Worm (Caenorhabditis elegans) whole organism, early embryonic: ENCODE results near the gene zmp-2.

Experiments used
- B0310.2 ChIP-seq: sonication (generic microtip); optimal IDR thresholded peaks from 2 replicates; lab custom pipeline; 2016; ENCODE audit warnings: mild to moderate bottlenecking, missing genetic modification characterization, missing compliant biosample characterization
- F13C5.2 ChIP-seq: sonication (generic microtip); optimal IDR thresholded peaks from 2 replicates; lab custom pipeline; 2017; ENCODE audit warnings: mild to moderate bottlenecking, missing genetic modification characterization, inconsistent platforms, missing compliant biosample characterization
- ama-1 ChIP-seq: fragments of 150-350 bp; optimal IDR thresholded peaks from 2 replicates; lab custom pipeline; 2014
- ceh-13 ChIP-seq: fragments of 200-800 bp; sonication (Bioruptor generic); optimal IDR thresholded peaks from 2 replicates; lab custom pipeline; 2018; ENCODE audit warnings: mild to moderate bottlenecking, missing genetic modification characterization, missing compliant biosample characterization
- hmbx-1 ChIP-seq: sonication (generic microtip); optimal IDR thresholded peaks from 2 replicates; lab custom pipeline; 2016; ENCODE audit warnings: mild to moderate bottlenecking, missing genetic modification characterization, missing compliant biosample characterization
- hnd-1 ChIP-seq: sonication (generic microtip); optimal IDR thresholded peaks from 2 replicates; lab custom pipeline; 2016; ENCODE audit warnings: missing genetic modification characterization, missing compliant biosample characterization
- sea-1 ChIP-seq: fragments of 200-800 bp; sonication (Bioruptor generic); conservative IDR thresholded peaks from 2 replicates; pipeline ENCODE4 v1.3.6; 2022; ENCODE audit warnings: missing genetic modification characterization, missing compliant biosample characterization
- tbx-11 ChIP-seq: fragments of 200-800 bp; sonication (Bioruptor generic); IDR thresholded peaks from 2 replicates; pipeline ENCODE4 v1.3.6; 2022; ENCODE audit warnings: missing genetic modification characterization, missing compliant biosample characterization
- tra-4 ChIP-seq: sonication (generic microtip); optimal IDR thresholded peaks from 2 replicates; lab custom pipeline; 2017; ENCODE audit warnings: missing genetic modification characterization, missing compliant biosample characterization

DNA sequence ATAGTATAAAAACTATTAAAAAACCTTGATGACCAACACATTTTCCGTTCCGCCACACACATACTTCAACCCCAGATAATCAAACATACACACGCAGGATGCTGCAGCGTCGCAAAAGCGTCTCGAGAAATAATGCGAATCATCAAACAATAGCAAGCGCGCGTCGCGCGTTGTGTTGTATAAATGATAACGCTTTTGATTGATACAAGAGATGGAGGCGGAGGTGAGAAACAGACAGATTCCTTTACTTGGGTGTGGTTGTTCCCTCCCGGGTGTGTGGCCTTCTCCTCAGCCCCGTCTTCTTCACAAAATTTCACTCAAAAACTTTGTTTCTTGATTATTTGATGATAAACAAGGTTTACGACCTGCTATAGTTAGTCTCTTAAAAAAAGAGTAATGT lies 39.9 kb downstream of the zmp-2 start:
- TF ChIP-seq hnd-1 (tag; lab: Kevin White, UChicago): no peak
- no peak for TF ChIP-seq ama-1 (lab: Kevin White, UChicago)
- no peak for TF ChIP-seq tra-4
- TF ChIP-seq F13C5.2 (tag; lab: Kevin White, UChicago): no peak
- no peak for TF ChIP-seq tbx-11
- TF ChIP-seq B0310.2 (tag; lab: Kevin White, UChicago): no peak
- TF ChIP-seq sea-1: no peak
- TF ChIP-seq hmbx-1 (tag; lab: Kevin White, UChicago): no peak
- no peak for TF ChIP-seq ceh-13 (GFP tag; lab: Kevin White, UChicago)
